Worm (Caenorhabditis elegans) whole organism, L4/young adult: Measurements from ENCODE around the gene nhr-98.

ENCODE experiments used
- W03F9.2 ChIP-seq: fragments of 150-350 bp; optimal IDR thresholded peaks from 2 replicates; lab custom pipeline; 2014; ENCODE audit warnings: missing biosample characterization, missing genetic modification characterization
- dao-5 ChIP-seq: sonication (generic microtip); optimal IDR thresholded peaks from 2 replicates; lab custom pipeline; 2016; ENCODE audit warnings: missing genotype, missing genetic modification characterization, moderate library complexity, missing compliant biosample characterization
- him-1 ChIP-seq: sonication (generic microtip); optimal IDR thresholded peaks from 2 replicates; lab custom pipeline; 2016; ENCODE audit warnings: missing genotype, missing genetic modification reagents, missing genetic modification characterization, missing compliant biosample characterization

ce11 chrV:505191-505590 lies 51.5 kb downstream of the nhr-98 start, which contains the start of gene srlf-19:
- TF ChIP-seq him-1: no peak
- TF ChIP-seq W03F9.2 (tag; lab: Kevin White, UChicago): no peak
- no peak for TF ChIP-seq dao-5 (tag; lab: Kevin White, UChicago)
